Worm (Caenorhabditis elegans) whole organism, L4 larva: Measurements from ENCODE around the gene swt-5.

Experiments
- dmd-6 ChIP-seq: fragments of 200-800 bp; sonication (Bioruptor generic); IDR thresholded peaks from 2 replicates; pipeline ENCODE4 v1.3.6; 2022; ENCODE audit warnings: missing genetic modification reagents, missing genetic modification characterization, missing compliant biosample characterization
- lim-7 ChIP-seq: fragments of 200-800 bp; sonication (Bioruptor generic); IDR thresholded peaks from 2 replicates; pipeline ENCODE4 v1.3.6; 2022; ENCODE audit warnings: missing genetic modification characterization, missing compliant biosample characterization
- lin-39 ChIP-seq: fragments of 150-350 bp; optimal IDR thresholded peaks from 2 replicates; lab custom pipeline; 2014; ENCODE audit warnings: missing biosample characterization, missing genetic modification reagents, missing genetic modification characterization
- lir-3 ChIP-seq: sonication (generic microtip); optimal IDR thresholded peaks from 2 replicates; lab custom pipeline; 2016; ENCODE audit warnings: mild to moderate bottlenecking, missing genetic modification characterization, missing compliant biosample characterization
- madf-9 ChIP-seq: fragments of 200-800 bp; sonication (Bioruptor generic); conservative IDR thresholded peaks from 2 replicates; pipeline ENCODE4 v1.3.6; 2022; ENCODE audit warnings: missing genetic modification reagents, missing genetic modification characterization, missing compliant biosample characterization
- mdl-1 ChIP-seq, 2 experiments: fragments of 150-350 bp in 1 of 2; sonication (generic microtip) in 1 of 2; optimal IDR thresholded peaks; 2 replicates each; lab custom pipeline; 2014 to 2017; ENCODE audit warnings: missing biosample characterization in 2 of 2, missing genetic modification characterization in 2 of 2
- nhr-237 ChIP-seq: sonication (generic microtip); optimal IDR thresholded peaks from 2 replicates; lab custom pipeline; 2017; ENCODE audit warnings: missing biosample characterization, missing genetic modification characterization
- nhr-77 ChIP-seq: fragments of 150-350 bp; optimal IDR thresholded peaks from 2 replicates; lab custom pipeline; 2014; ENCODE audit warnings: missing biosample characterization, missing genetic modification characterization
- unc-130 ChIP-seq: sonication (generic microtip); optimal IDR thresholded peaks from 2 replicates; lab custom pipeline; 2016; ENCODE audit warnings: missing genetic modification reagents, missing genetic modification characterization, missing compliant biosample characterization
- unc-62 ChIP-seq, 3 experiments: fragments of 150-350 bp in 1 of 3; sonication (generic microtip); optimal IDR thresholded peaks in 2 of 3; peaks in 1 of 3; 1 replicate in 1 of 3; 2 replicates in 2 of 3; lab custom pipeline; 2014 to 2017; ENCODE audit warnings: missing biosample characterization in 3 of 3, missing genetic modification characterization in 3 of 3, missing genetic modification reagents in 3 of 3, missing genotype in 1 of 3
- zfp-3 ChIP-seq: fragments of 200-800 bp; sonication (Bioruptor generic); conservative IDR thresholded peaks from 2 replicates; pipeline ENCODE4 v1.3.6; 2022; ENCODE audit warnings: missing genetic modification reagents, missing genetic modification characterization, missing compliant biosample characterization

- TF ChIP-seq unc-130 (GFP tag; lab: Kevin White, UChicago) (no peak), mdl-1 (tag; optimal IDR thresholded peaks at IDR 0.05; lab: Kevin White, UChicago) (no peak), madf-9 (GFP tag; lab: Robert Waterston, UW) (no peak), nhr-237 (tag; lab: Kevin White, UChicago) (no peak), nhr-77 (tag; lab: Kevin White, UChicago) (no peak), lir-3 (no peak), dmd-6 (no peak), unc-62 (GFP tag; optimal IDR thresholded peaks at IDR 0.05 in 1 of 2; lab: Kevin White, UChicago) (no peak), unc-62 (tag; optimal IDR thresholded peaks at IDR 0.05; lab: Kevin White, UChicago) (no peak), lin-39 (tag; lab: Kevin White, UChicago) (no peak), zfp-3 (GFP tag; lab: Robert Waterston, UW) (no peak), lim-7 (GFP tag; lab: Robert Waterston, UW) (no peak)
These were observed 27.3 kb upstream of the swt-5 start for ce11 chrV:9473924-9474323.
